Worm (Caenorhabditis elegans) whole organism, L4 larva: Measurements from ENCODE around the gene C14A6.8.

Source experiments
- ceh-82 ChIP-seq: sonication (generic microtip); optimal IDR thresholded peaks from 2 replicates; lab custom pipeline; 2017; ENCODE audit warnings: missing biosample characterization, missing genetic modification characterization
- lin-13 ChIP-seq: fragments of 150-350 bp; optimal IDR thresholded peaks from 2 replicates; lab custom pipeline; 2014; ENCODE audit warnings: missing biosample characterization, missing genetic modification reagents, missing genetic modification characterization
- lin-39 ChIP-seq: fragments of 150-350 bp; optimal IDR thresholded peaks from 2 replicates; lab custom pipeline; 2014; ENCODE audit warnings: missing biosample characterization, missing genetic modification reagents, missing genetic modification characterization
- tra-1 ChIP-seq: fragments of 200-800 bp; sonication (Bioruptor generic); IDR thresholded peaks from 2 replicates; pipeline ENCODE4 v1.3.6; 2022; ENCODE audit warnings: missing genetic modification reagents, missing genetic modification characterization, missing compliant biosample characterization
- unc-39 ChIP-seq: sonication (generic microtip); optimal IDR thresholded peaks from 2 replicates; lab custom pipeline; 2017; ENCODE audit warnings: missing biosample characterization, missing genetic modification characterization
- unc-62 ChIP-seq, 3 experiments: fragments of 150-350 bp in 1 of 3; sonication (generic microtip); optimal IDR thresholded peaks in 2 of 3; peaks in 1 of 3; 1 replicate in 1 of 3; 2 replicates in 2 of 3; lab custom pipeline; 2014 to 2017; ENCODE audit warnings: missing biosample characterization in 3 of 3, missing genetic modification characterization in 3 of 3, missing genetic modification reagents in 3 of 3, missing genotype in 1 of 3
- zag-1 ChIP-seq: fragments of 150-350 bp; optimal IDR thresholded peaks from 2 replicates; lab custom pipeline; 2014; ENCODE audit warnings: missing biosample characterization, missing genetic modification characterization

DNA sequence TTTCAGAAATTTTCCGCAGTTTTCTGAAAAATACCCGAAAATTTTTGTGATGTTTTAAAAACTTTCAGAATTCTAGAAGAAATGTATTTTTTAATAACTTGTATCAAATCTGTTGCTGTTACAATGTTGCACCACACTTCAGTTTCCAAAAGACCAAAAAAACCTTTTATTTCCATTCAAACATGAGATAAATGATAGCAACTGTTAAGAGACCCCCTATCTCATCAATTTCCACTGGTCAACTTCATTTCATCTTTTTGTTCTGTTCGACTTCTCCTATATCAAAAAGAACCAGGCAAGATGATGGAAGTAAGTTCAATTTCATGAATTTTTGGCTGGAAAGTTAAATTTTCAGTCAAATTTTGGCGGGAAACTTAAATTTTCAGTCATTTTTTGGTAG, 27.0 kb upstream of the C14A6.8 start, which contains the start of gene F16H6.4:
- TF ChIP-seq lin-13 (GFP tag; lab: Kevin White, UChicago) (no peak), ceh-82 (tag; lab: Kevin White, UChicago) (no peak), unc-39 (tag; lab: Kevin White, UChicago) (no peak), lin-39 (tag; lab: Kevin White, UChicago) (no peak), zag-1 (no peak), unc-62 (GFP tag; optimal IDR thresholded peaks at IDR 0.05 in 1 of 2; lab: Kevin White, UChicago) (no peak), unc-62 (tag; optimal IDR thresholded peaks at IDR 0.05; lab: Kevin White, UChicago) (no peak), tra-1 (GFP tag; lab: Robert Waterston, UW) (no peak)
